Fruit fly (Drosophila melanogaster): ENCODE measurements around the gene RnpS1.

RnpS1 gene

DNA sequence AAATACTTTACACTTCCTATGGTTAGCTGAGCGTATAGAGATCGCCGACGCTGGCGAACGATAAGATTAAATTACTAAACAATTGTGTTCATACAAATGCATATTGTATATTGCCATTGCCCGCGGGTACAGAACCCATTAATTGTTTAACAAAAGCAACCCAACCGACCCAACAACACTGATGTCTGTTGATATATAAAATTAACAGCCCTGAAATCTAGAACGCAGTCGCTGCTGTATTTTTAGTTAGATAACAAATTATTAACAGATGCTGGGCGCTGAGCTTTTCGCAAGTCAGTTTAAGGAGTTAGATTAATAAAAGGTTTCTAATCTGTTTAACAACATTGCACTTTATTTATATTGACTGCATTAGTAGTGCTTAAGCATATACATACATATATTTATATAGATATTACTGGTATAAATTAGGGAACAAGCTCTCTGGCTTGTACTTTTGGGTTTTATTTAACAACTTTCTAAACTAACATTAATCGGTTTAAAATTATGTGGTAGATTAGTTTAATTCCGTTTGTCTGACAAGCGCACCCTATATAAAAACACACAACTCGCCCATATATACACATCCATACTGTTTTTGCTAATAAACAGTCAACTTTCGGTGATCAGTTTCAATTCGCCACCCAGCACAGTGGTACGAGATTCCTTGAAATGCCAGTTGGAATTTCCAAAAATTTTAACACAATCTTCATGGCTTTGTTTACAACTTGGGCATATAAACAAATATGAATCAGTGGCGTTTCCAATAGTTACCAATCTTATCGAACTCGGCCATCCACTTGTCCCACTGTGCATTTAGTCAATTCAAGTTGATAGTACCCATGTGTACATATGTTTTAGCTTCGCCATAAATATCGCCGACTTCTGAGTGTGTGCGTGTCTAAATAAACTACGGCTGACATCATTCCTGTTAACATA lies 23.7 kb upstream of the RnpS1 start (continued):
- TF ChIP-seq CG8944 (GFP tag; optimal IDR thresholded peaks at IDR 0.05): peak; percentile 70
- TF ChIP-seq grau (tag; optimal IDR thresholded peaks at IDR 0.05): peak; percentile 83
- TF ChIP-seq CG31365 (tag; optimal IDR thresholded peaks at IDR 0.05): peak; percentile 78
- TF ChIP-seq row (GFP tag; IDR thresholded peaks at IDR 0.05): peak; percentile 84
- peak; percentile 97 for TF ChIP-seq CG18599 (GFP tag; optimal IDR thresholded peaks at IDR 0.05)
- TF ChIP-seq CG8924 (tag; optimal IDR thresholded peaks at IDR 0.05): peak; percentile 77
- peak; percentile 20 for TF ChIP-seq CG17186 (GFP tag; optimal IDR thresholded peaks at IDR 0.05)
- TF ChIP-seq HLH4C (GFP tag; IDR thresholded peaks at IDR 0.05; ENCODE audit: partially characterized antibody): no peak
- no peak for TF ChIP-seq CG14860 (GFP tag; IDR thresholded peaks at IDR 0.05; ENCODE audit: partially characterized antibody)
- peak; percentile 91 for TF ChIP-seq tgo (GFP tag; IDR thresholded peaks at IDR 0.05)
- peak; percentile 88 for TF ChIP-seq Mrtf (GFP tag; IDR thresholded peaks at IDR 0.05)
- no peak for TF ChIP-seq Dp (GFP tag; optimal IDR thresholded peaks at IDR 0.05)
- TF ChIP-seq CG6813 (GFP tag; optimal IDR thresholded peaks at IDR 0.05): peak; percentile 89
- peak; percentile 70 for TF ChIP-seq CG12155 (GFP tag; optimal IDR thresholded peaks at IDR 0.05)
- peak; percentile 78 for TF ChIP-seq Bteb2 (GFP tag; optimal IDR thresholded peaks at IDR 0.05)
- TF ChIP-seq lmd (GFP tag; IDR thresholded peaks at IDR 0.05): peak; percentile 93
- TF ChIP-seq dm (GFP tag; optimal IDR thresholded peaks at IDR 0.05): peak; percentile 54
- TF ChIP-seq CG2120 (GFP tag; optimal IDR thresholded peaks at IDR 0.05): peak; percentile 91
- peak; percentile 90 for TF ChIP-seq eyg (GFP tag; optimal IDR thresholded peaks at IDR 0.05)
- peak; percentile 78 for TF ChIP-seq fd3F (GFP tag; optimal IDR thresholded peaks at IDR 0.05)
- TF ChIP-seq CG12104 (GFP tag; optimal IDR thresholded peaks at IDR 0.05): peak; percentile 76
- no peak for TF ChIP-seq hb (GFP tag; IDR thresholded peaks at IDR 0.05; ENCODE audit: partially characterized antibody)
- TF ChIP-seq cg (GFP tag; optimal IDR thresholded peaks at IDR 0.05): peak; percentile 5
- TF ChIP-seq Mes4 (GFP tag; optimal IDR thresholded peaks at IDR 0.05): peak; percentile 55
- peak; percentile 63 for TF ChIP-seq CG13424 (tag; optimal IDR thresholded peaks at IDR 0.05)
- TF ChIP-seq CG13296 (GFP tag; optimal IDR thresholded peaks at IDR 0.05): peak; percentile 88
- TF ChIP-seq D19A (tag; optimal IDR thresholded peaks at IDR 0.05): no peak
- peak; percentile 66 for TF ChIP-seq CG12299 (tag; optimal IDR thresholded peaks at IDR 0.05)
- TF ChIP-seq BEAF-32 (GFP tag; optimal IDR thresholded peaks at IDR 0.05): no peak
- no peak for TF ChIP-seq gt (GFP tag; IDR thresholded peaks at IDR 0.05)
- TF ChIP-seq prd (optimal IDR thresholded peaks at IDR 0.05): no peak
- TF ChIP-seq prd (GFP tag; IDR thresholded peaks at IDR 0.05): peak; percentile 92
- peak; percentile 95 for TF ChIP-seq NFAT (GFP tag; IDR thresholded peaks at IDR 0.05)
- TF ChIP-seq Max (GFP tag; optimal IDR thresholded peaks at IDR 0.05): peak; percentile 85
- TF ChIP-seq CG17912 (GFP tag; optimal IDR thresholded peaks at IDR 0.05): no peak
- peak; percentile 92 for TF ChIP-seq crc (GFP tag; optimal IDR thresholded peaks at IDR 0.05)
- TF ChIP-seq lilli (GFP tag; optimal IDR thresholded peaks at IDR 0.05): peak; percentile 90
- TF ChIP-seq onecut (GFP tag; IDR thresholded peaks at IDR 0.05): peak; percentile 78
- peak; percentile 65 for TF ChIP-seq CG6254 (GFP tag; optimal IDR thresholded peaks at IDR 0.05)
- TF ChIP-seq CG9609 (GFP tag; optimal IDR thresholded peaks at IDR 0.05): peak; percentile 73
- TF ChIP-seq amos (GFP tag; IDR thresholded peaks at IDR 0.05; ENCODE audit: partially characterized antibody): no peak
- no peak for TF ChIP-seq CG42726 (GFP tag; IDR thresholded peaks at IDR 0.05; ENCODE audit: partially characterized antibody)
- TF ChIP-seq wdn (GFP tag; IDR thresholded peaks at IDR 0.05): peak; percentile 91
- TF ChIP-seq zen (tag; optimal IDR thresholded peaks at IDR 0.05): peak; percentile 66
- no peak for TF ChIP-seq Lim3 (GFP tag; IDR thresholded peaks at IDR 0.05)
- TF ChIP-seq br (optimal IDR thresholded peaks at IDR 0.05): no peak
- TF ChIP-seq fd64A (GFP tag; optimal IDR thresholded peaks at IDR 0.05): peak; percentile 26
- peak; percentile 58 for TF ChIP-seq CG8359 (GFP tag; optimal IDR thresholded peaks at IDR 0.05; ENCODE audit: borderline replicate concordance)
- peak; percentile 86 for TF ChIP-seq kay (GFP tag; optimal IDR thresholded peaks at IDR 0.05)
